2 fruit fly cellular contexts compared by ENCODE assay signal in genomic region chr3L:20620303-20620996, dm6.
A peak's percentile ranks its signal among the peaks of the same experiment; 100 is the strongest.
TF ChIP-seq lines count a peak whose summit lies in the region.

Gene knrl, minus strand, starts transcription at chr3L:20620659.

TF ChIP-seq in whole organism, embryonic, 481 proteins besides CTCF, POLR2A, EP300 and RAD21 (continued from another document):
- no peak for TF ChIP-seq CG12236 (GFP tag; optimal IDR thresholded peaks at IDR 0.05; lab: Kevin White, UChicago)
- peak; percentile 80 to 92 for TF ChIP-seq Trl (optimal IDR thresholded peaks at IDR 0.05; lab: Kevin White, UChicago)
- TF ChIP-seq Trl (GFP tag; optimal IDR thresholded peaks at IDR 0.05; lab: Kevin White, UChicago): no peak
- no peak for TF ChIP-seq luna (GFP tag; optimal IDR thresholded peaks at IDR 0.05; lab: Kevin White, UChicago)
- no peak for TF ChIP-seq Aef1 (GFP tag; IDR thresholded peaks at IDR 0.05; lab: Robert Waterston, UW)
- TF ChIP-seq CG11247 (GFP tag; IDR thresholded peaks at IDR 0.05; lab: Robert Waterston, UW): peak; percentile 93
- TF ChIP-seq ap (GFP tag; IDR thresholded peaks at IDR 0.05; lab: Robert Waterston, UW): no peak
- TF ChIP-seq abd-A (tag; optimal IDR thresholded peaks at IDR 0.05; lab: Kevin White, UChicago): peak; percentile 43
- peak; percentile 93 for TF ChIP-seq kni (GFP tag; optimal IDR thresholded peaks at IDR 0.05; lab: Kevin White, UChicago)
- TF ChIP-seq pros (GFP tag; optimal IDR thresholded peaks at IDR 0.05; lab: Kevin White, UChicago): peak; percentile 89
- TF ChIP-seq yki (optimal IDR thresholded peaks at IDR 0.05; lab: Kevin White, UChicago): peak; percentile 11
- TF ChIP-seq CG9437 (GFP tag; optimal IDR thresholded peaks at IDR 0.05; lab: Kevin White, UChicago): peak; percentile 95
- TF ChIP-seq Nf-YA (GFP tag; IDR thresholded peaks at IDR 0.05; lab: Robert Waterston, UW): no peak
- no peak for TF ChIP-seq mam (GFP tag; optimal IDR thresholded peaks at IDR 0.05; lab: Kevin White, UChicago)
- TF ChIP-seq tin (GFP tag; optimal IDR thresholded peaks at IDR 0.05; lab: Kevin White, UChicago): no peak
- TF ChIP-seq D (optimal IDR thresholded peaks at IDR 0.05; lab: Kevin White, UChicago): peak; percentile 61
- no peak for TF ChIP-seq D (GFP tag; optimal IDR thresholded peaks at IDR 0.05; lab: Kevin White, UChicago)
- TF ChIP-seq Dll (GFP tag; IDR thresholded peaks at IDR 0.05; lab: Robert Waterston, UW; ENCODE audit: partially characterized antibody): 0 out of 4 replicates have a peak, but pooled peaks have one; percentile 35
- TF ChIP-seq Optix (GFP tag; IDR thresholded peaks at IDR 0.05; lab: Robert Waterston, UW): no peak
- peak; percentile 90 for TF ChIP-seq chinmo (GFP tag; IDR thresholded peaks at IDR 0.05; lab: Robert Waterston, UW; ENCODE audit: partially characterized antibody)
- TF ChIP-seq CG4360 (GFP tag; IDR thresholded peaks at IDR 0.05; lab: Robert Waterston, UW): peak; percentile 59
- no peak for TF ChIP-seq Bdp1 (GFP tag; optimal IDR thresholded peaks at IDR 0.05; lab: Kevin White, UChicago)
- no peak for TF ChIP-seq Scr (GFP tag; IDR thresholded peaks at IDR 0.05; lab: Robert Waterston, UW; ENCODE audit: partially characterized antibody)
- TF ChIP-seq emc (GFP tag; optimal IDR thresholded peaks at IDR 0.05; lab: Kevin White, UChicago): no peak
- peak; percentile 87 for TF ChIP-seq Nf-YB (GFP tag; optimal IDR thresholded peaks at IDR 0.05; lab: Kevin White, UChicago)
- peak; percentile 40 for TF ChIP-seq CG13287 (GFP tag; IDR thresholded peaks at IDR 0.05; lab: Robert Waterston, UW; ENCODE audit: partially characterized antibody)
- TF ChIP-seq CG14441 (GFP tag; IDR thresholded peaks at IDR 0.05; lab: Robert Waterston, UW): no peak
- no peak for TF ChIP-seq CG2889 (GFP tag; IDR thresholded peaks at IDR 0.05; lab: Robert Waterston, UW)
- 0 out of 3 replicates have a peak, but pooled peaks have one; percentile 14 for TF ChIP-seq ci (GFP tag; IDR thresholded peaks at IDR 0.05; lab: Robert Waterston, UW)
- no peak for TF ChIP-seq stwl (tag; optimal IDR thresholded peaks at IDR 0.05; lab: Kevin White, UChicago)
- peak; percentile 32 for TF ChIP-seq CG15479 (GFP tag; optimal IDR thresholded peaks at IDR 0.05; lab: Kevin White, UChicago)
- TF ChIP-seq CG10431 (GFP tag; optimal IDR thresholded peaks at IDR 0.05; lab: Kevin White, UChicago): no peak
- TF ChIP-seq Hmx (GFP tag; optimal IDR thresholded peaks at IDR 0.05; lab: Kevin White, UChicago): no peak
- no peak for TF ChIP-seq bsh (GFP tag; optimal IDR thresholded peaks at IDR 0.05; lab: Kevin White, UChicago)
- no peak for TF ChIP-seq twi (tag; optimal IDR thresholded peaks at IDR 0.05; lab: Kevin White, UChicago)

TF ChIP-seq in whole organism, prepupa, 60 proteins besides CTCF, POLR2A, EP300 and RAD21 (continued from another document):
- TF ChIP-seq CG8319 (GFP tag; optimal IDR thresholded peaks at IDR 0.05; lab: Kevin White, UChicago) (no peak), ss (GFP tag; optimal IDR thresholded peaks at IDR 0.05; lab: Kevin White, UChicago) (peak in 1 of 2 experiments; percentile 3), Ets96B (tag; optimal IDR thresholded peaks at IDR 0.05; lab: Kevin White, UChicago) (no peak), CG8119 (GFP tag; IDR thresholded peaks at IDR 0.05; lab: Robert Waterston, UW) (no peak), CG3919 (GFP tag; optimal IDR thresholded peaks at IDR 0.05; lab: Kevin White, UChicago) (no peak), Lpt (GFP tag; optimal IDR thresholded peaks at IDR 0.05; lab: Kevin White, UChicago) (no peak), salr (GFP tag; optimal IDR thresholded peaks at IDR 0.05; lab: Kevin White, UChicago) (no peak), CG34406 (GFP tag; optimal IDR thresholded peaks at IDR 0.05; lab: Kevin White, UChicago) (no peak), CG15336 (GFP tag; IDR thresholded peaks at IDR 0.05; lab: Robert Waterston, UW) (0 out of 2 replicates have a peak, but pooled peaks have one; percentile 22), topi (GFP tag; optimal IDR thresholded peaks at IDR 0.05; lab: Kevin White, UChicago) (no peak), Sox15 (GFP tag; optimal IDR thresholded peaks at IDR 0.05; lab: Kevin White, UChicago) (no peak)
